Fruit fly (Drosophila melanogaster) whole organism, embryonic: ENCODE measurements around the gene CG15642.

Source experiments
- Awh ChIP-seq: fragments of 200-800 bp; sonication (Bioruptor generic); IDR thresholded peaks from 2 replicates; pipeline ENCODE4, ENCODE4 v1.3.6; 2022; ENCODE audit warnings: missing biosample characterization, missing genetic modification characterization
- Bgb ChIP-seq: fragments of 200-800 bp; sonication (Bioruptor generic); IDR thresholded peaks from 2 replicates; pipeline ENCODE4 v1.3.6; 2022; ENCODE audit warnings: missing biosample characterization, missing genetic modification characterization; ENCODE audit not compliant: partially characterized antibody
- CG10209 ChIP-seq: fragments of 200-800 bp; sonication (Bioruptor generic); optimal IDR thresholded peaks from 3 replicates; lab custom pipeline; 2017; ENCODE audit warnings: missing biosample characterization, mild to moderate bottlenecking, missing genetic modification characterization, missing genetic modification reagents
- CG10267 ChIP-seq: fragments of 200-800 bp; sonication (Bioruptor generic); optimal IDR thresholded peaks from 2 replicates; lab custom pipeline; 2018; ENCODE audit warnings: missing biosample characterization, mild to moderate bottlenecking, missing genetic modification characterization, moderate library complexity
- CG10274 ChIP-seq: fragments of 200-800 bp; sonication (Bioruptor generic); optimal IDR thresholded peaks from 3 replicates; lab custom pipeline; 2017; ENCODE audit warnings: missing biosample characterization, mild to moderate bottlenecking, missing genetic modification characterization
- CG11398 ChIP-seq: fragments of 200-800 bp; sonication (Bioruptor generic); optimal IDR thresholded peaks from 2 replicates; lab custom pipeline; 2016; ENCODE audit warnings: missing biosample characterization, missing genetic modification characterization
- CG11560 ChIP-seq: fragments of 200-800 bp; sonication (Bioruptor generic); IDR thresholded peaks from 3 replicates; pipeline ENCODE4 v1.3.6; 2022; ENCODE audit warnings: missing biosample characterization, missing genetic modification characterization
- CG11723 ChIP-seq: fragments of 200-800 bp; sonication (Bioruptor generic); optimal IDR thresholded peaks from 2 replicates; lab custom pipeline; 2017; ENCODE audit warnings: missing biosample characterization, mild to moderate bottlenecking, missing genetic modification characterization
- CG12236 ChIP-seq: fragments of 200-800 bp; sonication (Bioruptor generic); optimal IDR thresholded peaks from 2 replicates; lab custom pipeline; 2016; ENCODE audit warnings: missing biosample characterization, missing genetic modification characterization
- CG12942 ChIP-seq: fragments of 200-800 bp; sonication (Bioruptor generic); optimal IDR thresholded peaks from 3 replicates; lab custom pipeline; 2016; ENCODE audit warnings: missing biosample characterization, missing genetic modification characterization
- CG15514 ChIP-seq: fragments of 200-800 bp; sonication (Bioruptor generic); optimal IDR thresholded peaks from 3 replicates; lab custom pipeline; 2017; ENCODE audit warnings: missing biosample characterization, missing genetic modification characterization, mild to moderate bottlenecking, moderate library complexity, missing genetic modification reagents
- CG16779 ChIP-seq: fragments of 200-800 bp; sonication (Bioruptor generic); IDR thresholded peaks from 2 replicates; pipeline ENCODE4 v1.3.6; 2022; ENCODE audit warnings: missing biosample characterization, missing genetic modification characterization
- CG17612 ChIP-seq: fragments of 200-800 bp; sonication (Bioruptor generic); IDR thresholded peaks from 2 replicates; pipeline ENCODE4 v1.3.6; 2022; ENCODE audit warnings: missing biosample characterization, missing genetic modification characterization
- CG17802 ChIP-seq: fragments of 200-800 bp; sonication (Bioruptor generic); optimal IDR thresholded peaks from 2 replicates; lab custom pipeline; 2018; ENCODE audit warnings: missing biosample characterization, mild to moderate bottlenecking, missing genetic modification characterization, moderate library complexity
- CG17829 ChIP-seq: fragments of 200-800 bp; optimal IDR thresholded peaks from 2 replicates; lab custom pipeline; 2019; ENCODE audit warnings: missing biosample characterization, mild to moderate bottlenecking, missing genetic modification characterization, moderate library complexity
- CG1792 ChIP-seq: fragments of 200-800 bp; sonication (Bioruptor generic); optimal IDR thresholded peaks from 2 replicates; lab custom pipeline; 2016; ENCODE audit warnings: missing biosample characterization, missing genetic modification characterization
- CG2116 ChIP-seq: fragments of 200-800 bp; sonication (Bioruptor generic); optimal IDR thresholded peaks from 3 replicates; lab custom pipeline; 2018; ENCODE audit warnings: missing biosample characterization, mild to moderate bottlenecking, missing genetic modification characterization
- CG3995 ChIP-seq: fragments of 200-800 bp; sonication (Bioruptor generic); optimal IDR thresholded peaks from 3 replicates; lab custom pipeline; 2016; ENCODE audit warnings: missing biosample characterization, missing genetic modification characterization
- CG7745 ChIP-seq: fragments of 200-800 bp; sonication (Bioruptor generic); optimal IDR thresholded peaks from 2 replicates; lab custom pipeline; 2018; ENCODE audit warnings: missing biosample characterization, mild to moderate bottlenecking, missing genetic modification characterization, moderate library complexity
- CTCF ChIP-seq: fragments of 200-800 bp; sonication (Bioruptor generic); optimal IDR thresholded peaks from 2 replicates; lab custom pipeline; 2017; ENCODE audit warnings: missing biosample characterization, mild to moderate bottlenecking, missing genetic modification characterization, moderate library complexity
- CoRest ChIP-seq: fragments of 200-800 bp; sonication (Bioruptor generic); optimal IDR thresholded peaks from 3 replicates; lab custom pipeline; 2018; ENCODE audit warnings: missing biosample characterization, mild to moderate bottlenecking, missing genetic modification characterization, moderate library complexity
- D19A ChIP-seq: fragments of 200-800 bp; optimal IDR thresholded peaks from 3 replicates; lab custom pipeline; 2019; ENCODE audit warnings: missing biosample characterization, mild to moderate bottlenecking, missing genetic modification characterization, moderate library complexity
- Dll ChIP-seq: fragments of 200-800 bp; sonication (Bioruptor generic); IDR thresholded peaks from 4 replicates; pipeline ENCODE4 v1.3.6; 2022; ENCODE audit warnings: missing biosample characterization, missing genetic modification characterization; ENCODE audit not compliant: partially characterized antibody
- Elba2 ChIP-seq: fragments of 200-800 bp; sonication (Bioruptor generic); optimal IDR thresholded peaks from 3 replicates; lab custom pipeline; 2016; ENCODE audit warnings: missing biosample characterization, missing genetic modification characterization
- Ets97D ChIP-seq: fragments of 200-800 bp; sonication (Bioruptor generic); optimal IDR thresholded peaks from 3 replicates; lab custom pipeline; 2016; ENCODE audit warnings: missing biosample characterization, missing genetic modification characterization
- Fer3 ChIP-seq: fragments of 200-800 bp; sonication (Bioruptor generic); optimal IDR thresholded peaks from 2 replicates; lab custom pipeline; 2018; ENCODE audit warnings: missing biosample characterization, mild to moderate bottlenecking, missing genetic modification characterization, moderate library complexity
- HLH54F ChIP-seq: fragments of 200-800 bp; sonication (Bioruptor generic); optimal IDR thresholded peaks from 3 replicates; lab custom pipeline; 2016; ENCODE audit warnings: missing biosample characterization, missing genetic modification characterization
- Hr3 ChIP-seq: fragments of 200-800 bp; sonication (Bioruptor generic); optimal IDR thresholded peaks from 3 replicates; lab custom pipeline; 2016; ENCODE audit warnings: missing biosample characterization, missing genetic modification characterization
- Scr ChIP-seq: fragments of 200-800 bp; sonication (Bioruptor generic); IDR thresholded peaks from 2 replicates; pipeline ENCODE4 v1.3.6; 2022; ENCODE audit warnings: missing biosample characterization, missing genetic modification characterization; ENCODE audit not compliant: partially characterized antibody
- chinmo ChIP-seq: fragments of 200-800 bp; sonication (Bioruptor generic); IDR thresholded peaks from 4 replicates; pipeline ENCODE4 v1.3.6; 2022; ENCODE audit warnings: missing biosample characterization, missing genetic modification characterization; ENCODE audit not compliant: partially characterized antibody
- ems ChIP-seq: fragments of 200-800 bp; sonication (Bioruptor generic); optimal IDR thresholded peaks from 3 replicates; lab custom pipeline; 2016; ENCODE audit warnings: missing biosample characterization, missing genetic modification characterization
- eyg ChIP-seq: fragments of 200-800 bp; sonication (Bioruptor generic); optimal IDR thresholded peaks from 3 replicates; lab custom pipeline; 2016; ENCODE audit warnings: missing biosample characterization, missing genetic modification characterization
- fu2 ChIP-seq: fragments of 200-800 bp; sonication (Bioruptor generic); optimal IDR thresholded peaks from 2 replicates; lab custom pipeline; 2016; ENCODE audit warnings: missing biosample characterization, missing genetic modification characterization
- hb ChIP-seq: fragments of 200-800 bp; sonication (Bioruptor generic); IDR thresholded peaks from 3 replicates; pipeline ENCODE4 v1.3.6; 2022; ENCODE audit warnings: missing biosample characterization, missing genetic modification characterization; ENCODE audit not compliant: partially characterized antibody
- lilli ChIP-seq: fragments of 200-800 bp; sonication (Bioruptor generic); optimal IDR thresholded peaks from 3 replicates; lab custom pipeline; 2016; ENCODE audit warnings: missing biosample characterization, missing genetic modification characterization
- mld ChIP-seq: fragments of 200-800 bp; sonication (Bioruptor generic); IDR thresholded peaks from 3 replicates; pipeline ENCODE4 v1.3.6; 2022; ENCODE audit warnings: missing biosample characterization, missing genetic modification characterization; ENCODE audit not compliant: partially characterized antibody
- nerfin-2 ChIP-seq: fragments of 200-800 bp; sonication (Bioruptor generic); IDR thresholded peaks from 2 replicates; pipeline ENCODE4 v1.3.6; 2022; ENCODE audit warnings: missing biosample characterization, missing genetic modification characterization; ENCODE audit not compliant: partially characterized antibody
- nom ChIP-seq: fragments of 200-800 bp; sonication (Bioruptor generic); optimal IDR thresholded peaks from 2 replicates; lab custom pipeline; 2017; ENCODE audit warnings: missing biosample characterization, missing genetic modification characterization, mild to moderate bottlenecking, moderate library complexity, missing genetic modification reagents
- pfk ChIP-seq: fragments of 200-800 bp; sonication (Bioruptor generic); optimal IDR thresholded peaks from 2 replicates; lab custom pipeline; 2018; ENCODE audit warnings: missing biosample characterization, mild to moderate bottlenecking, missing genetic modification characterization, moderate library complexity
- pho ChIP-seq: fragments of 200-800 bp; sonication (Bioruptor generic); optimal IDR thresholded peaks from 2 replicates; lab custom pipeline; 2016; ENCODE audit warnings: missing biosample characterization, missing genetic modification characterization
- phol ChIP-seq: fragments of 200-800 bp; sonication (Bioruptor generic); optimal IDR thresholded peaks from 3 replicates; lab custom pipeline; 2018; ENCODE audit warnings: missing biosample characterization, mild to moderate bottlenecking, missing genetic modification characterization, moderate library complexity
- ranshi ChIP-seq: fragments of 200-800 bp; sonication (Bioruptor generic); IDR thresholded peaks from 2 replicates; pipeline ENCODE4 v1.3.6; 2022; ENCODE audit warnings: missing biosample characterization, missing genetic modification characterization
- sens ChIP-seq: fragments of 200-800 bp; sonication (Bioruptor generic); peaks from one replicate; lab custom pipeline; 2016; ENCODE audit warnings: missing biosample characterization, missing genetic modification characterization
- sima ChIP-seq: fragments of 200-800 bp; sonication (Bioruptor generic); optimal IDR thresholded peaks from 2 replicates; lab custom pipeline; 2016; ENCODE audit warnings: missing biosample characterization, missing genetic modification characterization
- sisA ChIP-seq: fragments of 200-800 bp; sonication (Bioruptor generic); IDR thresholded peaks from 2 replicates; pipeline ENCODE4 v1.3.6; 2022; ENCODE audit warnings: missing biosample characterization, missing genetic modification characterization
- stc ChIP-seq: fragments of 200-800 bp; sonication (Bioruptor generic); IDR thresholded peaks from 2 replicates; pipeline ENCODE4 v1.3.6; 2022; ENCODE audit warnings: missing biosample characterization, missing genetic modification characterization
- tio ChIP-seq: fragments of 200-800 bp; sonication (Bioruptor generic); optimal IDR thresholded peaks from 2 replicates; lab custom pipeline; 2017; ENCODE audit warnings: missing biosample characterization, missing genetic modification characterization, inconsistent platforms
- tx ChIP-seq: fragments of 200-800 bp; sonication (Bioruptor generic); optimal IDR thresholded peaks from 2 replicates; lab custom pipeline; 2016; ENCODE audit warnings: missing biosample characterization, missing genetic modification characterization
- unpg ChIP-seq: fragments of 200-800 bp; sonication (Bioruptor generic); optimal IDR thresholded peaks from 3 replicates; lab custom pipeline; 2018; ENCODE audit warnings: missing biosample characterization, mild to moderate bottlenecking, missing genetic modification characterization, moderate library complexity
- vvl ChIP-seq: fragments of 200-800 bp; sonication (Bioruptor generic); IDR thresholded peaks from 2 replicates; pipeline ENCODE4 v1.3.6; 2022; ENCODE audit warnings: missing biosample characterization, missing genetic modification characterization
- wek ChIP-seq: fragments of 200-800 bp; sonication (Bioruptor generic); optimal IDR thresholded peaks from 3 replicates; lab custom pipeline; 2018; ENCODE audit warnings: missing biosample characterization, mild to moderate bottlenecking, missing genetic modification characterization, moderate library complexity
- zf30C ChIP-seq: fragments of 200-800 bp; sonication (Bioruptor generic); optimal IDR thresholded peaks from 3 replicates; lab custom pipeline; 2018; ENCODE audit warnings: missing biosample characterization, mild to moderate bottlenecking, missing genetic modification characterization

Gene CG15642

DNA sequence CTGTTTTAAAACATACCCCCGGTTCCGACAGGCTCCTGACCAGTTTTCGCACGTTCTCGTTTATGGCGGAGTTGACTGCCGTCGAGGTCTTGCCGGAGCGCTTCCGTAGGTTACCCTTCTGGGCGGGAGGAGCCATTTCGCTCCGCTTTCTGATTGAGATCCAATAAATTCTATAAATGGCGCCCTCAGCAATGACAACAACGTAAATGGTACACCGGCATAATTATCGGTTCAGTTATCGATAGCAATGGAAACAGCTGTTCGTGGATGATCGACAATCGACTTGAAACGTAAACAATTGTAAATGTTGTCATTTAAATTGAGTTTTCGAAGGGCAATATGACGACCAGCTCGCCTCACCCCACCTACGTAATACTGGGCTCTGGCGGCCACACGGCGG lies 4.3 kb upstream of the CG15642 start, which contains the start of the genes Grip128 and Alg14 (continued):
- TF ChIP-seq vvl (GFP tag; lab: Robert Waterston, UW) (no peak), ranshi (GFP tag; lab: Robert Waterston, UW) (no peak), D19A (no peak), lilli (GFP tag; lab: Kevin White, UChicago) (no peak), fu2 (GFP tag; lab: Kevin White, UChicago) (no peak), CoRest (tag; lab: Kevin White, UChicago) (no peak), CG17829 (tag; lab: Kevin White, UChicago) (no peak), CG3995 (GFP tag; lab: Kevin White, UChicago) (no peak), tio (GFP tag; lab: Kevin White, UChicago) (no peak), mld (GFP tag; lab: Robert Waterston, UW) (0 out of 3 replicates have a peak, but pooled peaks have one; percentile 45), CG10274 (GFP tag; lab: Kevin White, UChicago) (no peak), Awh (GFP tag; lab: Robert Waterston, UW) (no peak), CG10267 (no peak), nerfin-2 (GFP tag; lab: Robert Waterston, UW) (peak; percentile 76), nom (GFP tag; lab: Kevin White, UChicago) (no peak), CG11560 (no peak), CG12942 (GFP tag; lab: Kevin White, UChicago) (no peak), sens (no peak), Scr (GFP tag; lab: Robert Waterston, UW) (peak; percentile 58), CG16779 (GFP tag; lab: Robert Waterston, UW) (no peak), stc (GFP tag; lab: Robert Waterston, UW) (no peak), CG1792 (no peak), hb (GFP tag; lab: Robert Waterston, UW) (peak; percentile 59; the same call in 1 of the 3 replicates), CG17612 (no peak), Elba2 (no peak), CG2116 (GFP tag; lab: Kevin White, UChicago) (peak; percentile 38), Dll (GFP tag; lab: Robert Waterston, UW) (peak; percentile 68), wek (GFP tag; lab: Kevin White, UChicago) (no peak), HLH54F (GFP tag; lab: Kevin White, UChicago) (no peak), CG11723 (GFP tag; lab: Kevin White, UChicago) (no peak), CG12236 (GFP tag; lab: Kevin White, UChicago) (no peak), pho (no peak), unpg (GFP tag; lab: Kevin White, UChicago) (no peak), sisA (GFP tag; lab: Robert Waterston, UW) (no peak), chinmo (no peak), Fer3 (no peak), CG17802 (tag; lab: Kevin White, UChicago) (no peak), phol (tag; lab: Kevin White, UChicago) (peak; percentile 73), Bgb (GFP tag; lab: Robert Waterston, UW) (peak; percentile 56), CG10209 (GFP tag; lab: Kevin White, UChicago) (no peak), Hr3 (GFP tag; lab: Kevin White, UChicago) (no peak), sima (GFP tag; lab: Kevin White, UChicago) (no peak), CG7745 (tag; lab: Kevin White, UChicago) (no peak), tx (GFP tag; lab: Kevin White, UChicago) (no peak), zf30C (GFP tag; lab: Kevin White, UChicago) (no peak), CTCF (GFP tag; lab: Kevin White, UChicago) (no peak), ems (GFP tag; lab: Kevin White, UChicago) (no peak), Ets97D (GFP tag; lab: Kevin White, UChicago) (no peak), eyg (GFP tag; lab: Kevin White, UChicago) (no peak), pfk (GFP tag; lab: Kevin White, UChicago) (no peak), CG15514 (GFP tag; lab: Kevin White, UChicago) (peak; percentile 62), CG11398 (GFP tag; lab: Kevin White, UChicago) (no peak)
